Worm (Caenorhabditis elegans): ENCODE results near the gene F45D11.14.
"Not testable (repeated sequence)": the region's sequence is repeated elsewhere in the genome, so short reads cannot be mapped to it uniquely, and the experiment has no call there.

The F45D11.14 gene

DNA sequence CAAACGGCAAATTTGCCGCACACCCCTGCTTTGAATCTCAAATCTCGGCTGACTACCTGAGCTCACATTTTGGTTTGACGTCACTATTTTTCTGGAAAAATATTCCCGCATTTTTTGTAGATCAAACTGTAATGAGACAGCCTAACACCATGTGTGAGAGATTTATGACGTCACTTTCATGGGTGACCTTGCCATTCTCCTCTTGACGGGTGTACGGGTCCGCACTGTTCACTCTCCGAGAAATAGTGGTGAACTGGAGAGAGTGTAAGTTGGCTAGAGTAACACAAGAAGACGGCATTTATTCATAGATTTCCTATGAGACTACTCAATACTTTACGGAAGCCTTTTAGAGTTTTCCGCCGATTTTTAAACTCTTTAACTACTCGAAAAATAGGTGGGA lies 20.6 kb downstream of the F45D11.14 start, which contains the start of gene fbxc-40:
Gene fbxc-40 (plus strand): TSS at position 301 of the 400 bp plus-strand sequence.
- not testable (repeated sequence) for TF ChIP-seq T26A8.4 (GFP tag; IDR thresholded peaks at IDR 0.05); ceh-28 (tag; optimal IDR thresholded peaks at IDR 0.05); zip-2 (tag; optimal IDR thresholded peaks at IDR 0.05)

ce11 chrII:982842-983241 lies 23.4 kb downstream of the F45D11.14 start, which contains the start of gene srh-274:
srh-274 (plus strand) TSS chrII:983142.
- TF ChIP-seq snpc-1.2 (GFP tag; IDR thresholded peaks at IDR 0.05) = no peak
- TF ChIP-seq aha-1 (tag) = peak; percentile 45

DNA sequence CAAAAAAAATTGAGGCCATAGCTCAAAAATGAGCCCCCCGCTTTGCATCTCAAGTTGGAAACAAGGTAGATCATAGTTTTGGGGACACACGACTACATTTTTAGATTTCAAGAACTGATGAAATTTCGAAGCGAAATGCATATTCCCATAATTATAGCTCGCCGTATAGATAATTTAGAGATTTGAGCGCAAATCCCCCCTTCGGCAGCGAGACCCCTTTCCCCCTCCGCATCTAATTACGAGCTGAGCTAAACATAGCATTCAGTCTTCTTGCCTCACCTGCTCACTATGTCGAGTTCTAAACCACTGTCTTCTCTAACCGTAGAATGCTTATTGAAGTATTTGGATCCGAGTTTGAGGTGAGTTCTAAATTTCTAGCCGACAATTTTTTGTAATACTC lies 27.1 kb downstream of the F45D11.14 start, which contains the start of the genes fbxc-17 and fbxc-15:
Gene fbxc-17 (minus strand): TSS at position 101 of the 400 bp plus-strand sequence.
Gene fbxc-15 (plus strand): TSS at position 289 of the 400 bp plus-strand sequence.
- no peak for TF ChIP-seq mes-2 (tag; optimal IDR thresholded peaks at IDR 0.05; ENCODE audit: poor library complexity, severe bottlenecking)

- TF ChIP-seq egl-43 (GFP tag; IDR thresholded peaks at IDR 0.05) (peak; percentile 74; the same call in 1 of the 2 replicates), Y48G9A.11 (GFP tag; IDR thresholded peaks at IDR 0.05) (0 out of 2 replicates have a peak, but pooled peaks have one; percentile 31), lim-7 (GFP tag; IDR thresholded peaks at IDR 0.05) (peak; percentile 78), dmd-6 (GFP tag; IDR thresholded peaks at IDR 0.05) (peak; percentile 39), nhr-41 (GFP tag; IDR thresholded peaks at IDR 0.05) (0 out of 2 replicates have a peak, but pooled peaks have one; percentile 29), snpc-1.2 (GFP tag; IDR thresholded peaks at IDR 0.05) (peak; percentile 64), lin-1 (GFP tag; IDR thresholded peaks at IDR 0.05) (peak; percentile 75; the same call in 1 of the 2 replicates), madf-9 (GFP tag; conservative IDR thresholded peaks at IDR 0.05) (0 out of 2 replicates have a peak, but pooled peaks have one; percentile 22), F26F4.8 (GFP tag; conservative IDR thresholded peaks at IDR 0.05) (peak; percentile 68; the same call in 1 of the 2 replicates), vab-7 (GFP tag; IDR thresholded peaks at IDR 0.05) (peak; percentile 68), tra-1 (GFP tag; IDR thresholded peaks at IDR 0.05) (0 out of 2 replicates have a peak, but pooled peaks have one; percentile 18), ctbp-1 (GFP tag; IDR thresholded peaks at IDR 0.05) (peak; percentile 69), ZK337.2 (GFP tag; IDR thresholded peaks at IDR 0.05) (0 out of 2 replicates have a peak, but pooled peaks have one; percentile 51), madf-5 (GFP tag; IDR thresholded peaks at IDR 0.05) (0 out of 4 replicates have a peak, but pooled peaks of 1 of the 2 experiments have one; percentile 68), dmd-8 (GFP tag; IDR thresholded peaks at IDR 0.05) (peak; percentile 66; the same call in 1 of the 2 replicates), D1046.2 (GFP tag; IDR thresholded peaks at IDR 0.05) (peak; percentile 80)
These were observed 29.1 kb downstream of the F45D11.14 start for ce11 chrII:977130-977529.

DNA sequence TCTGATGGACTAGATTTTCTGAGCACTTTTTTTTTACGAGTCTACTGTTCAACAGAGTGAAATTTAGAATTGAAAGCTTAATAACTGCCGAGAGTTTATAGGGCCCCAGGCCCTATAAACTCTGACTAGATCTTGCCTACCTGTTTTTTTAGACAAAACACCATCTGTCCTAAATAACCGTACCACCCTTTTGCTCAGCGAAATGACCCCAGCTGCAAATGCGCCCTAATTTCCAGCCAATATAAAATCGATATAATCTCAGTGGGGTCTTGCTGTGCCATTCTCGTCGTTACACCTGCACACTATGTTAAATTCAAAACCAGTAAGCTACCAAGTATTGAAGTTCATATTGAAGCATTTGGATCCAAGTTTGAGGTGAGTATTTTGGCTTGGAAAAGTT lies 32.3 kb downstream of the F45D11.14 start, which contains the start of gene fbxc-14:
Gene fbxc-14 (plus strand): TSS at position 301 of the 400 bp plus-strand sequence.
- TF ChIP-seq snpc-1.2 (GFP tag; IDR thresholded peaks at IDR 0.05) (no peak), mes-2 (tag; optimal IDR thresholded peaks at IDR 0.05; ENCODE audit: poor library complexity, severe bottlenecking) (no peak)

DNA sequence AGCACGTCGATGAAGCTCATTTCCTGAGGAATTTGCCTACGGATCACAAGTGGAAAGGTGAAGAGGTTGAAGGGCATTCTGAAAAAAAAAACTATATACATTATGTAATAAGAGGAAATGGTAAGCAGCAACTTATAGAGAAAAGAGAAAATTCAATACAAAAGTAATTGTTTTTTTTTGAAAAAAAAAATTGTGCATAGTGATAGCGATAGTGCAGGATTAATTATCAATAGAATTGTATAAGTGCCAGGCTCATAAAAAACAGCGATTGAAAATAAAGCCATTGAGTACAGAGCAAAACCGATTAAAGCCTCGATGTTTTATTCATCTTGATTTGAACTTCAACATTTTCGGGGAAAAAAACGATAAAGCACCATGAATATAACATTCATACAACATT lies 33.4 kb downstream of the F45D11.14 start, which contains the start of gene C32B5.15:
Gene C32B5.15 (minus strand): TSS at position 101 of the 400 bp plus-strand sequence.
- no peak for TF ChIP-seq mes-2 (tag; optimal IDR thresholded peaks at IDR 0.05; ENCODE audit: poor library complexity, severe bottlenecking)
- TF ChIP-seq nhr-102 (tag; optimal IDR thresholded peaks at IDR 0.05) = no peak
- TF ChIP-seq ctbp-1 (GFP tag; IDR thresholded peaks at IDR 0.05) = no peak
- no peak for TF ChIP-seq egl-27 (tag; optimal IDR thresholded peaks at IDR 0.05)
- no peak for TF ChIP-seq nhr-10 (tag; optimal IDR thresholded peaks at IDR 0.05)
- TF ChIP-seq hlh-30 (tag; optimal IDR thresholded peaks at IDR 0.05; ENCODE audit: insufficient read depth) = no peak
- TF ChIP-seq zip-11 (GFP tag; IDR thresholded peaks at IDR 0.05) = no peak
- no peak for TF ChIP-seq attf-4 (tag; optimal IDR thresholded peaks at IDR 0.05)
- TF ChIP-seq dve-1 (tag; optimal IDR thresholded peaks at IDR 0.05; ENCODE audit: insufficient read depth) = no peak
- no peak for TF ChIP-seq arid-1 (GFP tag; conservative IDR thresholded peaks at IDR 0.05)
- no peak for TF ChIP-seq daf-19 (GFP tag; conservative IDR thresholded peaks at IDR 0.05)
- TF ChIP-seq lsy-2 (tag; optimal IDR thresholded peaks at IDR 0.05) = no peak
- no peak for TF ChIP-seq daf-8 (GFP tag; IDR thresholded peaks at IDR 0.05)
- no peak for TF ChIP-seq nhr-111 (GFP tag; optimal IDR thresholded peaks at IDR 0.05)
- TF ChIP-seq hlh-11 (tag; optimal IDR thresholded peaks at IDR 0.05) = no peak
- no peak for TF ChIP-seq zip-2 (tag; optimal IDR thresholded peaks at IDR 0.05)

All from whole organism, L4 larva.